Worm (Caenorhabditis elegans): ENCODE results near the gene F36H12.10.
A peak's percentile ranks its signal among the peaks of the same experiment; 100 is the strongest.

Gene F36H12.10

ce11 chrIV:5274123-5274581 lies 19.6 kb upstream of the F36H12.10 start, which contains the start of gene slfl-4 (continued):
- TF ChIP-seq efl-1 (GFP tag; optimal IDR thresholded peaks at IDR 0.05) (peak; percentile 33), aptf-2 (GFP tag; conservative IDR thresholded peaks at IDR 0.05) (no peak), xnd-1 (tag; optimal IDR thresholded peaks at IDR 0.05) (peak; percentile 31), madf-10 (tag; optimal IDR thresholded peaks at IDR 0.05) (no peak), rpc-1 (optimal IDR thresholded peaks at IDR 0.05) (no peak), rpc-1 (tag; optimal IDR thresholded peaks at IDR 0.05) (no peak), cebp-2 (GFP tag; IDR thresholded peaks at IDR 0.05) (no peak), ZK185.1 (tag; optimal IDR thresholded peaks at IDR 0.05; ENCODE audit: poor library complexity, severe bottlenecking) (no peak), Y53G8AR.9 (GFP tag; conservative IDR thresholded peaks at IDR 0.05) (no peak), unc-130 (GFP tag; optimal IDR thresholded peaks at IDR 0.05) (no peak), nfya-2 (GFP tag; IDR thresholded peaks at IDR 0.05) (no peak), B0019.2 (GFP tag; conservative IDR thresholded peaks at IDR 0.05) (no peak), ceh-27 (GFP tag; optimal IDR thresholded peaks at IDR 0.05) (no peak), nhr-80 (tag; optimal IDR thresholded peaks at IDR 0.05) (no peak), egrh-3 (GFP tag; IDR thresholded peaks at IDR 0.05) (no peak), lsl-1 (GFP tag; optimal IDR thresholded peaks at IDR 0.05) (peak; percentile 80), ztf-6 (GFP tag; IDR thresholded peaks at IDR 0.05) (no peak), C06A6.2 (GFP tag; conservative IDR thresholded peaks at IDR 0.05) (no peak), snpc-3.4 (tag; optimal IDR thresholded peaks at IDR 0.05) (no peak), madf-6 (GFP tag; IDR thresholded peaks at IDR 0.05) (peak; percentile 52; the same call in 1 of the 2 replicates), ztf-25 (GFP tag; IDR thresholded peaks at IDR 0.05) (no peak), F55B11.4 (tag; optimal IDR thresholded peaks at IDR 0.05; ENCODE audit: borderline replicate concordance, insufficient read depth) (no peak), lir-1 (GFP tag; conservative IDR thresholded peaks at IDR 0.05) (no peak), dpff-1 (tag; optimal IDR thresholded peaks at IDR 0.05) (no peak), ceh-58 (GFP tag; IDR thresholded peaks at IDR 0.05) (no peak), T07F8.4 (tag; optimal IDR thresholded peaks at IDR 0.05) (no peak)

ce11 chrIV:5273385-5273784 lies 18.8 kb upstream of the F36H12.10 start:
- no peak for TF ChIP-seq ceh-79 (tag; optimal IDR thresholded peaks at IDR 0.05)
- no peak for TF ChIP-seq snpc-4 (GFP tag; optimal IDR thresholded peaks at IDR 0.05)
- no peak for TF ChIP-seq snpc-4 (tag; optimal IDR thresholded peaks at IDR 0.05)
- no peak for TF ChIP-seq B0019.2 (GFP tag; conservative IDR thresholded peaks at IDR 0.05)
- TF ChIP-seq madf-10 (tag; optimal IDR thresholded peaks at IDR 0.05), result no peak
- TF ChIP-seq nfya-2 (GFP tag; IDR thresholded peaks at IDR 0.05), result no peak
- TF ChIP-seq D2030.7 (GFP tag; IDR thresholded peaks at IDR 0.05), result no peak
- no peak for TF ChIP-seq K11D2.4 (GFP tag; IDR thresholded peaks at IDR 0.05)
- no peak for TF ChIP-seq mxl-1 (tag; optimal IDR thresholded peaks at IDR 0.05)
- TF ChIP-seq nhr-27 (tag; optimal IDR thresholded peaks at IDR 0.05), result no peak
- TF ChIP-seq zfh-2 (GFP tag; conservative IDR thresholded peaks at IDR 0.05), result no peak
- TF ChIP-seq unc-62 (GFP tag; optimal IDR thresholded peaks at IDR 0.05), result no peak
- TF ChIP-seq C17E4.6 (GFP tag; IDR thresholded peaks at IDR 0.05), result no peak
- no peak for TF ChIP-seq ekl-4 (GFP tag; IDR thresholded peaks at IDR 0.05)
- no peak for TF ChIP-seq nhr-80 (tag; optimal IDR thresholded peaks at IDR 0.05)

ce11 chrIV:5272518-5272917 lies 17.9 kb upstream of the F36H12.10 start, which contains the start of gene F36H12.3:
Gene F36H12.3 (plus strand): TSS chrIV:5272818.
- TF ChIP-seq Y67H2A.10 (GFP tag; conservative IDR thresholded peaks at IDR 0.05), result no peak
- no peak for TF ChIP-seq aptf-3 (GFP tag; IDR thresholded peaks at IDR 0.05)

Measured in whole organism, young adult.